Fruit fly (Drosophila melanogaster) S2 (cell line): Measurements from ENCODE around the gene gzl.

Experiments
- CG8478 ChIP-seq: fragments of >200 bp; optimal IDR thresholded peaks from 2 replicates; lab custom pipeline; 2018
- CTCF ChIP-seq, 2 experiments: fragments of >200 bp; optimal IDR thresholded peaks; 2 replicates each; lab custom pipeline; 2018

DNA sequence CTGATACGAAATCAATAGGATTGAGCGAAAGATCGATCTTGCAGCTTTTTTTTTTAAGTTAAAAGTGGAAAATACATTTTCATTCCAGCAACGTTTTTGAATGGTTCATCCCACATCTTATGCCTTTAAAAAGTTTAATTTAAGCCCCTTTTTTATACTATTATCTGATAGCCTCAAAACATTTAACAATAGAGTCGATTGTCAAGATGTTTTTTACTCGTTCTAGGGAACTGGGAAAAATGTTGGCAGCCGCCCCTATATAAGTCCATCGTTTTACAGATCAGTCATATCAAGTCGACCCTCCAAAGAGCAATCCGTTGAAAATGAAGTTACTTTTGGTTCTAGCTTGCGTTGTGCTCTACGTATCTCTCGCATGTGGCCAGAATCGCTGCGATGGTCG lies 5.2 kb upstream of the gzl start, which contains the start of gene CG42537:
- TF ChIP-seq CG8478 (lab: Kevin White, UChicago) (no peak), CTCF (optimal IDR thresholded peaks at IDR 0.05; lab: Kevin White, UChicago) (no peak)
